Fruit fly (Drosophila melanogaster): ENCODE data around the gene CG5853.

DNA sequence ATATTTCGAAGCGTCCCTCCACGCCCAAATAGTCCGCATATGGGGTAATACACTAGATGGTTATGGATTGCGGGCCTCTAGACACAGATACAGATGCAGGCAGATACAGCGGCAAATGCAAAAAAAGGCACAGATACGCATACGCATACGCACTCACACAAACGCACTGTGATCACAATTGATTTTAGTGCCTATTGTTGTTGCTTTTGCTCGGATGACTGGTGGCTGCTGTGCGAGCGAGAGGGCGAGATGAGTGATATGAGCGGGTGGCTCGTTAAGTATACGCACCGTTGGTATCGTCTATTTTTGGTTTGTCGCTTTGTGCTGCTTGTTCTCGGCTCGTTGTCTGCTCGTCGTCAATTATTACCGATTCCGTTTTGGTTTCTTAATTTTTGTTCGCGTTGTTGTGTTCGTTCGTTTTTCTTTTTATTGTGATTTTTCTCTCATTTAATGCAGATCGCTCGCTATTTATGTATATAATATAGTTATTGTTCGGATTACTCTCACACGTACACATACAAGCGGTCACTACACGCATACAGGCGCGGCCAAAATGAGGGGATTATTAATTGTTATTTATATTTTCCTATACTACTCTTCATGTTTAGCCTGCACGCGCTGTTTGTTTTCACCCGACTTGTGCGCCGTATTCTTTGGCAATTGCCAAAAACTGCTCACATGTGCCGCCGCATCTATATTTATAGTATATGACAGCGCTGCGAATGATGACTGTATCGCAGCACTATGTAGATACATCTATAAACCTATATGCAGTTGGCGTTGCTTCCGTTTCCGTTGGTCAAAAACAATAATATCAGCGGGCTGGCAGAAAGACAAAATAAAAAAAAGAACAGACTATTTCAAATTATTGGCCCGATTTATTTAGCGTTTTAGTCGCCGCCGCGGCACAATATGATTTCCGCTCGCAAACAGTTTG, 39.9 kb downstream of the CG5853 start:
- peak; percentile 35 for TF ChIP-seq Mnt (GFP tag; optimal IDR thresholded peaks at IDR 0.05)
- no peak for TF ChIP-seq tj (GFP tag; optimal IDR thresholded peaks at IDR 0.05)
- TF ChIP-seq kay (GFP tag; ENCODE audit: borderline replicate concordance), result peak; percentile 95
- no peak for TF ChIP-seq CG7045 (GFP tag; optimal IDR thresholded peaks at IDR 0.05)
- TF ChIP-seq toe (GFP tag; optimal IDR thresholded peaks at IDR 0.05), result no peak
- no peak for TF ChIP-seq CG12768 (GFP tag; optimal IDR thresholded peaks at IDR 0.05)
- no peak for TF ChIP-seq CG7101 (tag; optimal IDR thresholded peaks at IDR 0.05)
- TF ChIP-seq cnc (optimal IDR thresholded peaks at IDR 0.05), result no peak
- no peak for TF ChIP-seq Clk (GFP tag; optimal IDR thresholded peaks at IDR 0.05)
- no peak for TF ChIP-seq CG1620 (GFP tag; optimal IDR thresholded peaks at IDR 0.05)
